Fruit fly (Drosophila melanogaster) whole organism, wandering third instar larva: ENCODE data around the gene CG12081.

ENCODE experiments used
- CrebA ChIP-seq: fragments of 200-800 bp; sonication (Bioruptor generic); optimal IDR thresholded peaks from 2 replicates; lab custom pipeline; 2016; ENCODE audit warnings: missing biosample characterization, mild to moderate bottlenecking, missing genetic modification characterization, borderline replicate concordance
- Jra ChIP-seq: sonication (Bioruptor generic); optimal IDR thresholded peaks from 2 replicates; lab custom pipeline; 2016; ENCODE audit warnings: missing biosample characterization, missing genetic modification characterization
- Myc ChIP-seq: fragments of >200 bp; optimal IDR thresholded peaks from 2 replicates; lab custom pipeline; 2017
- OdsH ChIP-seq: fragments of 200-800 bp; sonication (Bioruptor generic); optimal IDR thresholded peaks from 2 replicates; lab custom pipeline; 2016; ENCODE audit warnings: missing biosample characterization, mild to moderate bottlenecking, missing genetic modification characterization
- Vsx2 ChIP-seq: fragments of 200-300, 225-300 bp; sonication (Bioruptor generic); optimal IDR thresholded peaks from 2 replicates; lab custom pipeline; 2018; ENCODE audit warnings: missing biosample characterization, missing genetic modification characterization; ENCODE audit not compliant: partially characterized antibody
- br ChIP-seq: fragments of 200-800 bp; sonication (Bioruptor generic); optimal IDR thresholded peaks from 2 replicates; lab custom pipeline; 2016; ENCODE audit warnings: missing biosample characterization, missing genetic modification characterization
- dl ChIP-seq, 2 experiments: fragments of 175-275, 200-275 bp in 1 of 2; fragments of 200-275 bp in 1 of 2; sonication (Bioruptor generic); optimal IDR thresholded peaks; lab custom pipeline; 2018; ENCODE audit warnings: mild to moderate bottlenecking in 2 of 2, missing biosample characterization in 2 of 2, missing genetic modification characterization in 2 of 2, moderate library complexity in 2 of 2; ENCODE audit not compliant: partially characterized antibody in 2 of 2, insufficient read depth in 1 of 2
- dmrt93B ChIP-seq: fragments of 200-800 bp; sonication (Bioruptor generic); optimal IDR thresholded peaks from 2 replicates; lab custom pipeline; 2018; ENCODE audit warnings: missing biosample characterization, mild to moderate bottlenecking, missing genetic modification characterization
- fru ChIP-seq: fragments of 200-800 bp; sonication (Bioruptor generic); optimal IDR thresholded peaks from 3 replicates; lab custom pipeline; 2016; ENCODE audit warnings: missing biosample characterization, mild to moderate bottlenecking, missing genetic modification characterization
- h ChIP-seq: fragments of 200-800 bp; sonication (Bioruptor generic); optimal IDR thresholded peaks from 3 replicates; lab custom pipeline; 2016; ENCODE audit warnings: missing biosample characterization, mild to moderate bottlenecking, missing genetic modification characterization
- jim ChIP-seq: fragments of 175-275, 200-325 bp; sonication (Bioruptor generic); optimal IDR thresholded peaks from 2 replicates; lab custom pipeline; 2016; ENCODE audit warnings: missing biosample characterization, mild to moderate bottlenecking, missing genetic modification characterization
- psq ChIP-seq: fragments of 200-800 bp; sonication (Bioruptor generic); optimal IDR thresholded peaks from 3 replicates; lab custom pipeline; 2017; ENCODE audit warnings: missing biosample characterization, mild to moderate bottlenecking, missing genetic modification characterization, moderate library complexity
- usp ChIP-seq: fragments of >200 bp; optimal IDR thresholded peaks from 2 replicates; lab custom pipeline; 2017; ENCODE audit warnings: missing biosample characterization, missing genetic modification characterization

DNA sequence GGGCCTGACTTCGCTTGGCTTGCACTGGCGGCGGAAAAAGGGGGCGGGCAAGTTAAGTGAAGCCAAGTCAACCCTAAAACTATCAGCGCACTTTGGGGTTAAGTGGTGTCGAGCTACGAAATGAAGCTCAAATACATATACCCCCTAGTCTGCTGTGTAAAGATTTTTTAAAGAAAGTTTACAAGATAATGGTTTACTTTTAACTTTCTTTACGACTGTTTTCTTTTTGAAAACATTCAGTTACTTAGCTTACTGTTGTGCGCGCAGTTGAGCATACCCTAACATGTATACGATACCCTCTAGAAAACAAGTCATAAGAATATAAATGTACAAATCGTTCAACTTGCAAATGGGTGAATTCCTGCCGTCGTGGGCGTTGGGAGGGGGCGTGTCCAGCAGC lies 45.9 kb upstream of the CG12081 start:
- TF ChIP-seq jim (GFP tag; lab: Kevin White, UChicago) (no peak), usp (GFP tag; lab: Kevin White, UChicago) (no peak), Vsx2 (GFP tag; lab: Kevin White, UChicago) (no peak), Jra (GFP tag; lab: Kevin White, UChicago) (no peak), CrebA (GFP tag; lab: Kevin White, UChicago) (no peak), dmrt93B (no peak), h (GFP tag; lab: Kevin White, UChicago) (no peak), dl (GFP tag; optimal IDR thresholded peaks at IDR 0.05; lab: Kevin White, UChicago; ENCODE audit: insufficient read depth in 1 of 2, partially characterized antibody in 2 of 2) (no peak), fru (GFP tag; lab: Kevin White, UChicago) (no peak), OdsH (GFP tag; lab: Kevin White, UChicago) (no peak), br (no peak), psq (GFP tag; lab: Kevin White, UChicago) (no peak), Myc (no peak)
